Worm (Caenorhabditis elegans) whole organism, mixed stage, embryonic: ENCODE measurements around the gene srp-6.

ENCODE experiments used
- blmp-1 ChIP-seq: fragments of 150-350 bp; optimal IDR thresholded peaks from 2 replicates; lab custom pipeline; 2014; ENCODE audit warnings: missing biosample characterization, missing genetic modification characterization
- ceh-39 ChIP-seq: fragments of 150-350 bp; optimal IDR thresholded peaks from 2 replicates; lab custom pipeline; 2014; ENCODE audit warnings: missing biosample characterization, missing genetic modification characterization
- ceh-43 ChIP-seq: fragments of 200-800 bp; sonication (Bioruptor generic); optimal IDR thresholded peaks from 2 replicates; lab custom pipeline; 2018; ENCODE audit warnings: mild to moderate bottlenecking, missing genetic modification characterization, moderate library complexity, missing compliant biosample characterization
- ceh-83 ChIP-seq: fragments of 200-800 bp; sonication (Bioruptor generic); optimal IDR thresholded peaks from 2 replicates; lab custom pipeline; 2018; ENCODE audit warnings: mild to moderate bottlenecking, missing genetic modification characterization, missing compliant biosample characterization
- ces-1 ChIP-seq: fragments of 150-350 bp; optimal IDR thresholded peaks from 2 replicates; lab custom pipeline; 2014; ENCODE audit warnings: missing biosample characterization, missing genetic modification reagents, missing genetic modification characterization
- cnd-1 ChIP-seq: fragments of 200-800 bp; sonication (Bioruptor generic); optimal IDR thresholded peaks from 2 replicates; lab custom pipeline; 2018; ENCODE audit warnings: mild to moderate bottlenecking, missing genetic modification characterization, missing compliant biosample characterization
- drap-1 ChIP-seq: fragments of 200-800 bp; sonication (Bioruptor generic); optimal IDR thresholded peaks from 3 replicates; lab custom pipeline; 2018; ENCODE audit warnings: mild to moderate bottlenecking, missing genetic modification characterization, missing compliant biosample characterization
- elt-1 ChIP-seq: sonication (generic microtip); optimal IDR thresholded peaks from 2 replicates; lab custom pipeline; 2017; ENCODE audit warnings: missing genetic modification characterization, mild to moderate bottlenecking, missing compliant biosample characterization, antibody characterized with exemption, moderate library complexity, borderline replicate concordance; ENCODE audit not compliant: insufficient read depth
- elt-3 ChIP-seq: fragments of 150-350 bp; optimal IDR thresholded peaks from 2 replicates; lab custom pipeline; 2014; ENCODE audit warnings: missing biosample characterization, missing genetic modification characterization
- flh-1 ChIP-seq: fragments of 200-800 bp; sonication (Bioruptor generic); optimal IDR thresholded peaks from 2 replicates; lab custom pipeline; 2018; ENCODE audit warnings: mild to moderate bottlenecking, missing genetic modification characterization, moderate library complexity, missing compliant biosample characterization
- ham-2 ChIP-seq: fragments of 200-800 bp; sonication (Bioruptor generic); optimal IDR thresholded peaks from 2 replicates; lab custom pipeline; 2018; ENCODE audit warnings: mild to moderate bottlenecking, missing genetic modification characterization, missing compliant biosample characterization
- hlh-1 ChIP-seq: fragments of 150-350 bp; optimal IDR thresholded peaks from 2 replicates; lab custom pipeline; 2014; ENCODE audit warnings: missing biosample characterization, missing genetic modification reagents, missing genetic modification characterization
- lin-13 ChIP-seq: fragments of 150-350 bp; optimal IDR thresholded peaks from 2 replicates; lab custom pipeline; 2014; ENCODE audit warnings: missing biosample characterization, missing genetic modification characterization
- lin-32 ChIP-seq: fragments of 200-800 bp; sonication (Bioruptor generic); optimal IDR thresholded peaks from 2 replicates; lab custom pipeline; 2018; ENCODE audit warnings: mild to moderate bottlenecking, missing genetic modification characterization, missing compliant biosample characterization
- mep-1 ChIP-seq: fragments of 150-350 bp; optimal IDR thresholded peaks from 2 replicates; lab custom pipeline; 2017; ENCODE audit warnings: missing biosample characterization, missing genetic modification reagents, missing genetic modification characterization, inconsistent platforms
- nhr-12 ChIP-seq: fragments of 150-350 bp; optimal IDR thresholded peaks from 2 replicates; lab custom pipeline; 2014; ENCODE audit warnings: missing biosample characterization, missing genetic modification characterization
- nhr-2 ChIP-seq: fragments of 150-350 bp; optimal IDR thresholded peaks from 2 replicates; lab custom pipeline; 2014; ENCODE audit warnings: missing biosample characterization, missing genetic modification characterization
- nhr-237 ChIP-seq: fragments of 150-350 bp; optimal IDR thresholded peaks from 2 replicates; lab custom pipeline; 2014; ENCODE audit warnings: missing biosample characterization, missing genetic modification characterization
- nhr-28 ChIP-seq: fragments of 150-350 bp; optimal IDR thresholded peaks from 2 replicates; lab custom pipeline; 2014; ENCODE audit warnings: missing biosample characterization, missing genetic modification characterization
- nhr-76 ChIP-seq: sonication (generic microtip); optimal IDR thresholded peaks from 2 replicates; lab custom pipeline; 2017; ENCODE audit warnings: missing biosample characterization, missing genetic modification characterization
- pha-4 ChIP-seq: fragments of 150-350 bp; optimal IDR thresholded peaks from 2 replicates; lab custom pipeline; 2018; ENCODE audit warnings: missing biosample characterization, missing genetic modification reagents, missing genetic modification characterization
- sem-2 ChIP-seq: fragments of 200-800 bp; sonication (Bioruptor generic); optimal IDR thresholded peaks from 2 replicates; lab custom pipeline; 2018; ENCODE audit warnings: mild to moderate bottlenecking, missing genetic modification characterization, missing compliant biosample characterization
- snpc-4 ChIP-seq: fragments of 150-350 bp; optimal IDR thresholded peaks from 2 replicates; lab custom pipeline; 2014; ENCODE audit warnings: missing biosample characterization, missing genetic modification characterization
- tbx-8 ChIP-seq: fragments of 200-800 bp; sonication (Bioruptor generic); optimal IDR thresholded peaks from 2 replicates; lab custom pipeline; 2018; ENCODE audit warnings: mild to moderate bottlenecking, missing genetic modification characterization, moderate library complexity, missing compliant biosample characterization
- unc-120 ChIP-seq: sonication (generic microtip); optimal IDR thresholded peaks from 2 replicates; lab custom pipeline; 2017; ENCODE audit warnings: missing genetic modification characterization, missing compliant biosample characterization; ENCODE audit not compliant: poor library complexity, severe bottlenecking
- unc-62 ChIP-seq: fragments of 150-350 bp; optimal IDR thresholded peaks from 2 replicates; lab custom pipeline; 2014; ENCODE audit warnings: missing biosample characterization, missing genetic modification reagents, missing genetic modification characterization
- zip-8 ChIP-seq: fragments of 150-350 bp; optimal IDR thresholded peaks from 2 replicates; lab custom pipeline; 2014; ENCODE audit warnings: missing biosample characterization, missing genetic modification characterization
- ztf-11 ChIP-seq: fragments of 150-350 bp; optimal IDR thresholded peaks from 2 replicates; lab custom pipeline; 2014; ENCODE audit warnings: missing biosample characterization, missing genetic modification characterization

The srp-6 gene

DNA sequence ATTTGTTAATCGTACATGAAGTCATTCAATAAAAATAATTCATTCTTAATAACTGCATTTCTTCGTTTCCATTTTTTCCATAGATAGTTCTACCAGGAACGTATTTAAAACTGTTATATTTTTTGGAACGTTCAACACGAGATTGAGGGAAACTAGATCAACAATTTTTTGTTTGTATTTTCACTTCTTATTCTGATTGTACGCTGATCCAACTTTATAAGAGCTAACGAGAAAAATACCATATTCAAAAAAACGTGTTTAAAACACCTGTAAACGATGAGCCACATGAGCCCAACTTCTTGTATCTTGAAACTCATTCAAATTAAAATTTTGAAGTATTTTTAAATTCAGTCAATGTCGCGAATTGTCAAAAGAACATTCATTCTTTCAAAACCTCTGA is 30.7 kb upstream of the srp-6 start:
- no peak for TF ChIP-seq cnd-1 (tag; lab: Kevin White, UChicago)
- no peak for TF ChIP-seq flh-1 (GFP tag; lab: Kevin White, UChicago)
- TF ChIP-seq drap-1: no peak
- no peak for TF ChIP-seq ceh-83 (GFP tag; lab: Kevin White, UChicago)
- TF ChIP-seq lin-32 (GFP tag; lab: Kevin White, UChicago): no peak
- TF ChIP-seq ceh-43 (GFP tag; lab: Kevin White, UChicago): no peak
- no peak for TF ChIP-seq ces-1 (GFP tag; lab: Kevin White, UChicago)

- peak; percentile 69 for TF ChIP-seq unc-62 (GFP tag; lab: Kevin White, UChicago)
- peak; percentile 22 for TF ChIP-seq elt-3 (tag; lab: Kevin White, UChicago)
- no peak for TF ChIP-seq unc-120 (tag; lab: Kevin White, UChicago)
- no peak for TF ChIP-seq blmp-1
- TF ChIP-seq, all 35 proteins: peak for 2
These were observed 30.0 kb upstream of the srp-6 start, which contains the start of gene F18E3.13 for ce11 chrV:7415780-7416428. Gene F18E3.13, plus strand, starts transcription at chrV:7416164.

DNA sequence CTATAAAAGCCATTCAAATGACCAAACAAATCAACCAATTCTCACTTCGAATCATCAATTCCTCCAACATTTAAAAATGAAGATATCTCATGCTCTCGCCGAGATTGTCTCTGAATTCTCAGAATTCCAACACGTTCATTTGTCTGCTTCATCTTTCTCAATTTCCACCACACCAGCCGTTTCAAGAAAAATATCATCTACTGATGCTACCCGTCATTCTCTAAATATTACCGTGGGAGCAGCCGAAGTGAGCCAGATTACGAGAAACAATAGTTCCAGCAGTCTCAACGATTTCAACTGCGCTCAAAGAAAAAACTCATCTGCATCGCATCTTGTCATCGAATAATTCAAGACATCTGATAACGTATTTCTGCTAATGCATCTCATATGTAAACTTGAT is 29.0 kb upstream of the srp-6 start, which contains the start of gene F18E3.12:
F18E3.12 (plus strand) TSS at position 77 of the 400 bp plus-strand sequence.
- TF ChIP-seq lin-32 (GFP tag; lab: Kevin White, UChicago) (no peak), unc-120 (tag; lab: Kevin White, UChicago) (no peak)
- TF ChIP-seq, all 35 proteins: peak for 0

DNA sequence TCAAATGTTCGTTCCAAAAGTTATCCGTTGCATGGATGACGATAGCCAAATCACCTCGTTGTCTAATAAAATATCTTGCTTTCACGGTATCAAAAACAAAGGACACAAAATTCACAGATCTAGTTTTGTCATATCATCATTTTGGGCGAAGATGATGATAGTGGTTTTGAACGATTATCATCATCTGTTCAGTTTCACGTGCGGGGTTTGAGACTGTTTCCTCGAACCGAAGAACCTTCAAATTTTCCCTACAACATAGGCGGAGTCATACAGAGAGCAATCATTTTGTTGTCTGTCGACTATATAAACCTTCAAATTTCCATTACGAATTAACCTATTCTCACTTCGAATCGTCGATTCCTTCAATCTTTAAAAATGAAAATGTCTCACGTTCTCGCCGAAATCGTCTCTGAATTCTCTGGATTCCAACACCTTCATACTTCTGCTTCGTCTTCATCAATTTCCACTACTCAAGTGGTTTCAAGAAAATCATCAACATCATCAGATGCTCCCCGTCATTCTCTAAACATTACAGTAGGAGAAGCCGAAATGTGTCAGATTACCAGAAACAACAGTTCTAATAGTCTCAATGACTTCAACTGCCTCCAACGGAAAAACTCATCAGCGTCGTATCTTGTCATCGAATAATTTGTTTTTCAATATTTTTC is 27.3 kb upstream of the srp-6 start, which contains the start of gene F18E3.11:
F18E3.11 (plus strand) TSS at position 376 of the 668 bp plus-strand sequence.
- TF ChIP-seq tbx-8 (no peak), nhr-12 (tag; lab: Kevin White, UChicago) (no peak), sem-2 (no peak), ces-1 (GFP tag; lab: Kevin White, UChicago) (no peak), nhr-2 (tag; lab: Kevin White, UChicago) (no peak), cnd-1 (tag; lab: Kevin White, UChicago) (no peak)

DNA sequence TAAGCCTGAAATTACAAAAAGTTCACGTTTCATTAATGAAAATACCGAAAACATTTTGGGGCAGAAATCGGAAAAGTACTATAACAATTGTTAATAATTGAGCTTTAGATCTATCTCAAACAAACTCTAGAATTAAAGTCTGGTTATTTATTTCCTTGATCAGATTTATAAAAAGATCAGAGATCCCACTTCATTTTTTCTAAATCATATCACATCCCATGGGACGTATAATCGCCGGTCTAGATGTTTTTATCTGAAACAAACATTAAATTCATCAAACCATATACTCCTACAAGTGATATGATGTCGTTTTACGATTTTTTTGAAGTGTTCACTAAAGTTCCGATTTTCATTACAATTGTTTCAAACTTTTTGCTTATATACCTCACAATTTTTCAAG is 25.8 kb upstream of the srp-6 start, which contains the start of gene str-41:
str-41 (plus strand) TSS at position 301 of the 400 bp plus-strand sequence.
- no peak for TF ChIP-seq nhr-28
- no peak for TF ChIP-seq elt-1 (tag; lab: Kevin White, UChicago)
- no peak for TF ChIP-seq nhr-2 (tag; lab: Kevin White, UChicago)
- TF ChIP-seq ceh-43 (GFP tag; lab: Kevin White, UChicago): no peak
- no peak for TF ChIP-seq snpc-4 (tag; lab: Kevin White, UChicago)
- no peak for TF ChIP-seq ztf-11
- TF ChIP-seq pha-4 (tag; lab: Kevin White, UChicago): no peak
- no peak for TF ChIP-seq ham-2 (GFP tag; lab: Kevin White, UChicago)
- no peak for TF ChIP-seq nhr-237 (tag; lab: Kevin White, UChicago)
- no peak for TF ChIP-seq blmp-1
- no peak for TF ChIP-seq hlh-1 (tag; lab: Kevin White, UChicago)
- no peak for TF ChIP-seq drap-1
- TF ChIP-seq ceh-39 (tag; lab: Kevin White, UChicago): no peak
- TF ChIP-seq zip-8 (tag; lab: Kevin White, UChicago): no peak
- TF ChIP-seq ces-1 (GFP tag; lab: Kevin White, UChicago): no peak
- TF ChIP-seq, all 35 proteins: peak for 0

DNA sequence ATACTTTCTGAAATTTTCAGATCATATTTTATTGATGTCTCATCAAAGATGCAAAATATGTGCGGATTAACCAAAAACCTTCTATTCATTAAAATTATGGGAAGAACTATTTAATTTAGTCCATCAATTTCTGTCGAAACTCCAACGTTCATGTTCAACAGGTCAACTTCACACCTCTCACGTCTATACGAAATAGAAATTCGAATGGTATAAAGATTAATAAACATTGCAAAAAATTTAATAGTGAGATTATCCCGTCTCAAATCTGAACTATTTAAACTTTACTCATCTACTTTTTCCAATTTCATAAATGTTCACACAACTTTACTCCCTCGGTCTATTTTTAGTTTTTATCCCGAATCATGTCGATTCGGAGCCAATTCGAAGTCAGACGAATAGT is 23.7 kb upstream of the srp-6 start, which contains the start of gene R13D7.2:
R13D7.2 (plus strand) TSS at position 301 of the 400 bp plus-strand sequence.
- TF ChIP-seq nhr-237 (tag; lab: Kevin White, UChicago) (no peak), nhr-76 (tag; lab: Kevin White, UChicago) (no peak), blmp-1 (no peak), snpc-4 (tag; lab: Kevin White, UChicago) (no peak), ceh-43 (GFP tag; lab: Kevin White, UChicago) (no peak), zip-8 (tag; lab: Kevin White, UChicago) (no peak), lin-13 (tag; lab: Kevin White, UChicago) (no peak), mep-1 (tag; lab: Kevin White, UChicago) (no peak), hlh-1 (tag; lab: Kevin White, UChicago) (no peak), nhr-2 (tag; lab: Kevin White, UChicago) (no peak)
